Fruit fly (Drosophila melanogaster): Measurements from ENCODE around the gene Smr.

DNA sequence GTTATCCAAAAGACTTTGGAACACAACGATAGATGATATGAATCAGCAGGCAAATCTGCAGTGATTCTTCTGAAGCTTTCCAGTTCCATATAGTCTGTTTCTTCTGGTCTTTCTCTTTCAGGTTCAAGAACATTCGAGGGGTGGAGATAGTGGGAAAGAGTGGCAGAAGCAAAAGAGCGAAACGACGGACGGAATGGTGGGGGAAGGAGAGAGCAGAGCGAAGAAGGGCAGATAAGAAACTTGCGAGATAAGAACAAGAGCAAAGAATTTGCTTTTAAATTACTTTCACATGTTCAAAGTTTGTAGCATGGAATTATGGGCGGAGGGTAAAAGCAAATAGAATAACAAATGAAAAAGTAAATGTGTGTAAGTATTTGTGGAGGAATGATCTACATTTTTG is 3.4 kb downstream of the Smr start:
- no peak for TF ChIP-seq ovo (GFP tag; optimal IDR thresholded peaks at IDR 0.05)
- TF ChIP-seq Crg-1 (GFP tag; optimal IDR thresholded peaks at IDR 0.05): no peak
- TF ChIP-seq bab1 (GFP tag; optimal IDR thresholded peaks at IDR 0.05): no peak

Measured in whole organism, adult.